Fruit fly (Drosophila melanogaster): ENCODE measurements around the gene Lk6.
A peak's percentile ranks its signal among the peaks of the same experiment; 100 is the strongest.

Lk6 gene

dm6 chr3R:11779357-11780018 lies 15.2 kb upstream of the Lk6 start:
- TF ChIP-seq usp (GFP tag; optimal IDR thresholded peaks at IDR 0.05): no peak
- no peak for TF ChIP-seq pan (optimal IDR thresholded peaks at IDR 0.05)
- peak; percentile 44 to 96 for TF ChIP-seq EcR (GFP tag; optimal IDR thresholded peaks at IDR 0.05)
- TF ChIP-seq CG8478 (optimal IDR thresholded peaks at IDR 0.05): no peak

dm6 chr3R:11778879-11779278 lies 14.6 kb upstream of the Lk6 start:
- TF ChIP-seq EcR (GFP tag; optimal IDR thresholded peaks at IDR 0.05) (no peak), Dll (optimal IDR thresholded peaks at IDR 0.05) (no peak), psq (optimal IDR thresholded peaks at IDR 0.05) (no peak), CG8478 (optimal IDR thresholded peaks at IDR 0.05) (no peak), pan (optimal IDR thresholded peaks at IDR 0.05) (no peak), usp (GFP tag; optimal IDR thresholded peaks at IDR 0.05) (no peak)

- no peak for TF ChIP-seq CG8478 (optimal IDR thresholded peaks at IDR 0.05)
- TF ChIP-seq usp (GFP tag; optimal IDR thresholded peaks at IDR 0.05): no peak
- no peak for TF ChIP-seq EcR (GFP tag; optimal IDR thresholded peaks at IDR 0.05)
- peak; percentile 97 for TF ChIP-seq pan (optimal IDR thresholded peaks at IDR 0.05)
- TF ChIP-seq psq (optimal IDR thresholded peaks at IDR 0.05): no peak
- peak; percentile 35 for TF ChIP-seq Dll (optimal IDR thresholded peaks at IDR 0.05)
These were observed 14.0 kb upstream of the Lk6 start for dm6 chr3R:11778012-11778865.

- TF ChIP-seq psq (optimal IDR thresholded peaks at IDR 0.05) (no peak), Dll (optimal IDR thresholded peaks at IDR 0.05) (no peak), EcR (GFP tag; optimal IDR thresholded peaks at IDR 0.05) (no peak), CG8478 (optimal IDR thresholded peaks at IDR 0.05) (no peak), pan (optimal IDR thresholded peaks at IDR 0.05) (no peak), usp (GFP tag; optimal IDR thresholded peaks at IDR 0.05) (no peak)
These were observed 12.8 kb upstream of the Lk6 start for dm6 chr3R:11777058-11777457.

- TF ChIP-seq Dll (optimal IDR thresholded peaks at IDR 0.05): no peak
- TF ChIP-seq usp (GFP tag; optimal IDR thresholded peaks at IDR 0.05): no peak
- no peak for TF ChIP-seq psq (optimal IDR thresholded peaks at IDR 0.05)
- TF ChIP-seq EcR (GFP tag; optimal IDR thresholded peaks at IDR 0.05): no peak
- no peak for TF ChIP-seq CG8478 (optimal IDR thresholded peaks at IDR 0.05)
- TF ChIP-seq pan (optimal IDR thresholded peaks at IDR 0.05): no peak
These were observed 12.0 kb upstream of the Lk6 start for dm6 chr3R:11776068-11776767.

- no peak for TF ChIP-seq EcR (GFP tag; optimal IDR thresholded peaks at IDR 0.05)
- TF ChIP-seq CG8478 (optimal IDR thresholded peaks at IDR 0.05): no peak
- no peak for TF ChIP-seq pan (optimal IDR thresholded peaks at IDR 0.05)
- no peak for TF ChIP-seq Dll (optimal IDR thresholded peaks at IDR 0.05)
- TF ChIP-seq usp (GFP tag; optimal IDR thresholded peaks at IDR 0.05): no peak
- no peak for TF ChIP-seq psq (optimal IDR thresholded peaks at IDR 0.05)
These were observed 10.9 kb upstream of the Lk6 start for dm6 chr3R:11775207-11775606.

dm6 chr3R:11773999-11774397 lies 9.7 kb upstream of the Lk6 start:
- no peak for TF ChIP-seq CG8478 (optimal IDR thresholded peaks at IDR 0.05)
- TF ChIP-seq psq (optimal IDR thresholded peaks at IDR 0.05): no peak
- no peak for TF ChIP-seq usp (GFP tag; optimal IDR thresholded peaks at IDR 0.05)
- TF ChIP-seq EcR (GFP tag; optimal IDR thresholded peaks at IDR 0.05): no peak
- no peak for TF ChIP-seq pan (optimal IDR thresholded peaks at IDR 0.05)
- TF ChIP-seq Dll (optimal IDR thresholded peaks at IDR 0.05): no peak

- TF ChIP-seq Dll (optimal IDR thresholded peaks at IDR 0.05) (peak; percentile 91), CG8478 (optimal IDR thresholded peaks at IDR 0.05) (no peak)
These were observed 9.2 kb upstream of the Lk6 start for dm6 chr3R:11773325-11773998.

dm6 chr3R:11772181-11772827 lies 8.0 kb upstream of the Lk6 start:
- no peak for TF ChIP-seq usp (GFP tag; optimal IDR thresholded peaks at IDR 0.05)
- no peak for TF ChIP-seq pan (optimal IDR thresholded peaks at IDR 0.05)
- TF ChIP-seq CG8478 (optimal IDR thresholded peaks at IDR 0.05): no peak
- TF ChIP-seq Dll (optimal IDR thresholded peaks at IDR 0.05): no peak
- TF ChIP-seq psq (optimal IDR thresholded peaks at IDR 0.05): no peak
- TF ChIP-seq EcR (GFP tag; optimal IDR thresholded peaks at IDR 0.05): no peak

- TF ChIP-seq pan (optimal IDR thresholded peaks at IDR 0.05): no peak
- no peak for TF ChIP-seq usp (GFP tag; optimal IDR thresholded peaks at IDR 0.05)
- no peak for TF ChIP-seq psq (optimal IDR thresholded peaks at IDR 0.05)
- no peak for TF ChIP-seq CG8478 (optimal IDR thresholded peaks at IDR 0.05)
- TF ChIP-seq Dll (optimal IDR thresholded peaks at IDR 0.05): no peak
- TF ChIP-seq EcR (GFP tag; optimal IDR thresholded peaks at IDR 0.05): no peak
These were observed 7.2 kb upstream of the Lk6 start for dm6 chr3R:11771492-11771891.

dm6 chr3R:11770733-11771132 lies 6.5 kb upstream of the Lk6 start:
- TF ChIP-seq Dll (optimal IDR thresholded peaks at IDR 0.05) (no peak), EcR (GFP tag; optimal IDR thresholded peaks at IDR 0.05) (no peak), psq (optimal IDR thresholded peaks at IDR 0.05) (no peak), pan (optimal IDR thresholded peaks at IDR 0.05) (no peak), CG8478 (optimal IDR thresholded peaks at IDR 0.05) (no peak), usp (GFP tag; optimal IDR thresholded peaks at IDR 0.05) (no peak)
